Worm (Caenorhabditis elegans) whole organism, young adult: Measurements from ENCODE around the gene fkh-3.

ENCODE experiments used
- B0035.1 ChIP-seq: sonication (generic microtip); optimal IDR thresholded peaks from 2 replicates; lab custom pipeline; 2016; ENCODE audit warnings: missing genetic modification characterization, mild to moderate bottlenecking, missing compliant biosample characterization, missing genotype, missing genetic modification reagents
- B0261.1 ChIP-seq: sonication (generic microtip); optimal IDR thresholded peaks from 2 replicates; lab custom pipeline; 2016; ENCODE audit warnings: mild to moderate bottlenecking, missing genetic modification characterization, moderate library complexity, missing compliant biosample characterization
- B0336.3 ChIP-seq: fragments of 200-800 bp; sonication (Bioruptor generic); IDR thresholded peaks from 2 replicates; pipeline ENCODE4 v1.3.6; 2022; ENCODE audit warnings: missing genetic modification characterization, missing compliant biosample characterization
- F22D6.2 ChIP-seq: sonication (generic microtip); optimal IDR thresholded peaks from 2 replicates; lab custom pipeline; 2016; ENCODE audit warnings: mild to moderate bottlenecking, missing genetic modification characterization, missing compliant biosample characterization
- F49E8.2 ChIP-seq: sonication (generic microtip); optimal IDR thresholded peaks from 3 replicates; lab custom pipeline; 2017; ENCODE audit warnings: missing genetic modification characterization, mild to moderate bottlenecking, missing compliant biosample characterization, antibody characterized with exemption, moderate library complexity; ENCODE audit not compliant: insufficient read depth
- F55B11.4 ChIP-seq: sonication (generic microtip); optimal IDR thresholded peaks from 2 replicates; lab custom pipeline; 2016; ENCODE audit warnings: missing compliant biosample characterization, missing genetic modification characterization, borderline replicate concordance; ENCODE audit not compliant: insufficient read depth
- F57C9.4 ChIP-seq: sonication (generic microtip); optimal IDR thresholded peaks from 2 replicates; lab custom pipeline; 2017; ENCODE audit warnings: mild to moderate bottlenecking, missing genetic modification characterization, missing compliant biosample characterization
- K12H6.12 ChIP-seq: fragments of 200-800 bp; sonication (Bioruptor generic); optimal IDR thresholded peaks from 2 replicates; lab custom pipeline; 2018; ENCODE audit warnings: mild to moderate bottlenecking, missing genetic modification characterization, missing compliant biosample characterization
- T07F8.4 ChIP-seq: sonication (generic microtip); optimal IDR thresholded peaks from 2 replicates; lab custom pipeline; 2016; ENCODE audit warnings: mild to moderate bottlenecking, missing genetic modification characterization, moderate library complexity, missing compliant biosample characterization
- Y95B8A.8 ChIP-seq: fragments of 200-800 bp; sonication (Bioruptor generic); IDR thresholded peaks from 2 replicates; pipeline ENCODE4 v1.3.6; 2022; ENCODE audit warnings: missing genetic modification reagents, missing genetic modification characterization, missing compliant biosample characterization
- ZK185.1 ChIP-seq: sonication (generic microtip); optimal IDR thresholded peaks from 2 replicates; lab custom pipeline; 2016; ENCODE audit warnings: mild to moderate bottlenecking, missing genetic modification characterization, missing compliant biosample characterization; ENCODE audit not compliant: poor library complexity, severe bottlenecking
- atf-7 ChIP-seq: sonication (generic microtip); optimal IDR thresholded peaks from 2 replicates; lab custom pipeline; 2017; ENCODE audit warnings: mild to moderate bottlenecking, missing genetic modification characterization, missing compliant biosample characterization
- ccch-3 ChIP-seq: fragments of 200-800 bp; sonication (Bioruptor generic); optimal IDR thresholded peaks from 2 replicates; lab custom pipeline; 2018; ENCODE audit warnings: mild to moderate bottlenecking, missing genetic modification characterization, missing compliant biosample characterization
- cebp-2 ChIP-seq: fragments of 200-800 bp; sonication (Bioruptor generic); IDR thresholded peaks from 2 replicates; pipeline ENCODE4 v1.3.6; 2022; ENCODE audit warnings: missing genetic modification characterization, missing compliant biosample characterization
- ceh-27 ChIP-seq: fragments of 200-800 bp; sonication (Bioruptor generic); optimal IDR thresholded peaks from 2 replicates; lab custom pipeline; 2018; ENCODE audit warnings: mild to moderate bottlenecking, missing genetic modification characterization, moderate library complexity, missing compliant biosample characterization
- ceh-40 ChIP-seq: fragments of 200-800 bp; sonication (Bioruptor generic); IDR thresholded peaks from 2 replicates; pipeline ENCODE4 v1.3.6; 2022; ENCODE audit warnings: missing genetic modification characterization, missing compliant biosample characterization
- dox-1 ChIP-seq: fragments of 200-800 bp; sonication (Bioruptor generic); IDR thresholded peaks from 2 replicates; pipeline ENCODE4 v1.3.6; 2022; ENCODE audit warnings: missing genetic modification reagents, missing genetic modification characterization, missing compliant biosample characterization
- fkh-3 ChIP-seq: sonication (generic microtip); optimal IDR thresholded peaks from 2 replicates; lab custom pipeline; 2016; ENCODE audit warnings: mild to moderate bottlenecking, missing genetic modification characterization, missing compliant biosample characterization
- gei-17 ChIP-seq: fragments of 200-800 bp; sonication (Bioruptor generic); optimal IDR thresholded peaks from 2 replicates; lab custom pipeline; 2018; ENCODE audit warnings: mild to moderate bottlenecking, missing genetic modification characterization, missing compliant biosample characterization
- hlh-12 ChIP-seq: sonication (generic microtip); optimal IDR thresholded peaks from 2 replicates; lab custom pipeline; 2016; ENCODE audit warnings: missing genetic modification characterization, missing compliant biosample characterization
- hlh-26 ChIP-seq: fragments of 200-800 bp; sonication (Bioruptor generic); conservative IDR thresholded peaks from 2 replicates; pipeline ENCODE4 v1.3.6; 2022; ENCODE audit warnings: missing genetic modification reagents, missing genetic modification characterization, missing compliant biosample characterization
- hmg-1.2 ChIP-seq: fragments of 200-800 bp; sonication (Bioruptor generic); IDR thresholded peaks from 2 replicates; pipeline ENCODE4 v1.3.6; 2022; ENCODE audit warnings: missing genetic modification reagents, missing genetic modification characterization, missing compliant biosample characterization
- hrde-1 ChIP-seq: sonication (generic microtip); optimal IDR thresholded peaks from 2 replicates; lab custom pipeline; 2016; ENCODE audit warnings: missing genetic modification characterization, mild to moderate bottlenecking, missing compliant biosample characterization, moderate library complexity, missing genotype, missing genetic modification reagents, borderline replicate concordance
- lag-1 ChIP-seq: fragments of 200-800 bp; sonication (Bioruptor generic); IDR thresholded peaks from 2 replicates; pipeline ENCODE4 v1.3.6; 2022; ENCODE audit warnings: missing genetic modification reagents, missing genetic modification characterization, missing compliant biosample characterization
- lin-35 ChIP-seq, 3 experiments: fragments of 150-350 bp in 2 of 3; sonication (generic microtip) in 1 of 3; optimal IDR thresholded peaks; 2 replicates each; lab custom pipeline; 2014 to 2018; ENCODE audit warnings: missing biosample characterization in 3 of 3, missing genetic modification characterization in 3 of 3, missing genetic modification reagents in 3 of 3
- lin-54 ChIP-seq: fragments of 200-800 bp; sonication (Bioruptor generic); optimal IDR thresholded peaks from 2 replicates; lab custom pipeline; 2018; ENCODE audit warnings: mild to moderate bottlenecking, missing genetic modification characterization, missing compliant biosample characterization
- madf-3 ChIP-seq: fragments of 200-800 bp; sonication (Bioruptor generic); IDR thresholded peaks from 2 replicates; pipeline ENCODE4 v1.3.6; 2022; ENCODE audit warnings: missing genetic modification reagents, missing genetic modification characterization, missing compliant biosample characterization
- madf-6 ChIP-seq: fragments of 200-800 bp; sonication (Bioruptor generic); IDR thresholded peaks from 2 replicates; pipeline ENCODE4 v1.3.6; 2022; ENCODE audit warnings: missing genetic modification reagents, missing genetic modification characterization, missing compliant biosample characterization
- mcd-1 ChIP-seq: fragments of 200-800 bp; sonication (Bioruptor generic); IDR thresholded peaks from 2 replicates; pipeline ENCODE4 v1.3.6; 2022; ENCODE audit warnings: missing genetic modification reagents, missing genetic modification characterization, missing compliant biosample characterization
- nfya-1 ChIP-seq: sonication (generic microtip); optimal IDR thresholded peaks from 2 replicates; lab custom pipeline; 2017; ENCODE audit warnings: antibody characterized with exemption, missing compliant biosample characterization, missing genetic modification characterization, borderline replicate concordance; ENCODE audit not compliant: insufficient read depth
- nhr-120 ChIP-seq: fragments of 200-800 bp; sonication (Bioruptor generic); IDR thresholded peaks from 2 replicates; pipeline ENCODE4 v1.3.6; 2022; ENCODE audit warnings: missing genetic modification characterization, missing compliant biosample characterization
- nhr-179 ChIP-seq: sonication (generic microtip); optimal IDR thresholded peaks from 2 replicates; lab custom pipeline; 2016; ENCODE audit warnings: mild to moderate bottlenecking, missing genetic modification characterization, missing compliant biosample characterization
- nhr-80 ChIP-seq: sonication (generic microtip); optimal IDR thresholded peaks from 2 replicates; lab custom pipeline; 2016; ENCODE audit warnings: missing genetic modification characterization, missing compliant biosample characterization
- pha-4 ChIP-seq: fragments of 150-350 bp; sonication (generic microtip); optimal IDR thresholded peaks from 2 replicates; lab custom pipeline; 2014; ENCODE audit warnings: missing biosample characterization, missing genetic modification reagents, missing genetic modification characterization
- rcor-1 ChIP-seq: fragments of 200-800 bp; sonication (Bioruptor generic); IDR thresholded peaks from 2 replicates; pipeline ENCODE4 v1.3.6; 2022; ENCODE audit warnings: missing genetic modification reagents, missing genetic modification characterization, missing compliant biosample characterization
- rec-8 ChIP-seq, 2 experiments: sonication (generic microtip); optimal IDR thresholded peaks; 2 replicates each; lab custom pipeline; 2016; ENCODE audit warnings: mild to moderate bottlenecking in 2 of 2, missing genetic modification characterization in 2 of 2, missing genetic modification reagents in 2 of 2, missing genotype in 2 of 2, missing biosample characterization in 1 of 2, missing compliant biosample characterization in 1 of 2, moderate library complexity in 1 of 2
- sdz-38 ChIP-seq: sonication (generic microtip); optimal IDR thresholded peaks from 2 replicates; lab custom pipeline; 2016; ENCODE audit warnings: missing genotype, missing genetic modification characterization, missing compliant biosample characterization
- snpc-1.1 ChIP-seq: sonication (generic microtip); optimal IDR thresholded peaks from 2 replicates; lab custom pipeline; 2017; ENCODE audit warnings: missing genetic modification characterization, mild to moderate bottlenecking, missing compliant biosample characterization, antibody characterized with exemption, moderate library complexity, missing genotype, missing genetic modification reagents; ENCODE audit not compliant: insufficient read depth
- snpc-1.3 ChIP-seq: sonication (generic microtip); optimal IDR thresholded peaks from 2 replicates; lab custom pipeline; 2017; ENCODE audit warnings: missing genetic modification characterization, mild to moderate bottlenecking, missing compliant biosample characterization, antibody characterized with exemption, moderate library complexity, missing genotype, missing genetic modification reagents; ENCODE audit not compliant: insufficient read depth
- somi-1 ChIP-seq: fragments of 200-800 bp; sonication (Bioruptor generic); optimal IDR thresholded peaks from 2 replicates; lab custom pipeline; 2018; ENCODE audit warnings: mild to moderate bottlenecking, missing genetic modification characterization, missing compliant biosample characterization
- tbx-9 ChIP-seq: sonication (generic microtip); optimal IDR thresholded peaks from 2 replicates; lab custom pipeline; 2016; ENCODE audit warnings: borderline replicate concordance, missing genetic modification characterization, inconsistent platforms, missing compliant biosample characterization
- tlf-1 ChIP-seq: fragments of 200-800 bp; sonication (Bioruptor generic); optimal IDR thresholded peaks from 2 replicates; lab custom pipeline; 2018; ENCODE audit warnings: mild to moderate bottlenecking, missing genetic modification characterization, missing compliant biosample characterization
- unc-130 ChIP-seq: sonication (generic microtip); optimal IDR thresholded peaks from 2 replicates; lab custom pipeline; 2016; ENCODE audit warnings: missing genetic modification reagents, missing genetic modification characterization, missing compliant biosample characterization
- zfh-2 ChIP-seq: fragments of 200-800 bp; sonication (Bioruptor generic); conservative IDR thresholded peaks from 2 replicates; pipeline ENCODE4 v1.3.6; 2022; ENCODE audit warnings: missing genetic modification reagents, missing genetic modification characterization, missing compliant biosample characterization
- zim-3 ChIP-seq: sonication (generic microtip); optimal IDR thresholded peaks from 2 replicates; lab custom pipeline; 2017; ENCODE audit warnings: mild to moderate bottlenecking, missing genetic modification characterization, moderate library complexity, missing compliant biosample characterization
- ztf-25 ChIP-seq: fragments of 200-800 bp; sonication (Bioruptor generic); IDR thresholded peaks from 2 replicates; pipeline ENCODE4 v1.3.6; 2022; ENCODE audit warnings: missing genetic modification reagents, missing genetic modification characterization, missing compliant biosample characterization
- ztf-26 ChIP-seq: sonication (generic microtip); optimal IDR thresholded peaks from 2 replicates; lab custom pipeline; 2017; ENCODE audit warnings: missing genetic modification characterization, missing compliant biosample characterization
- ztf-28 ChIP-seq: fragments of 200-800 bp; sonication (Bioruptor generic); IDR thresholded peaks from 2 replicates; pipeline ENCODE4 v1.3.6; 2022; ENCODE audit warnings: missing genetic modification reagents, missing genetic modification characterization, missing compliant biosample characterization

The fkh-3 gene

ce11 chrX:13414974-13415373 is 8.3 kb downstream of the fkh-3 start (continued):
- TF ChIP-seq nhr-179 (tag; lab: Kevin White, UChicago) (no peak), tlf-1 (no peak), madf-3 (GFP tag; lab: Robert Waterston, UW) (no peak), pha-4 (no peak), K12H6.12 (tag; lab: Kevin White, UChicago) (no peak), hlh-26 (GFP tag; lab: Robert Waterston, UW) (no peak), ztf-26 (tag; lab: Kevin White, UChicago) (no peak), gei-17 (GFP tag; lab: Kevin White, UChicago) (no peak), fkh-3 (tag; lab: Kevin White, UChicago) (no peak), B0261.1 (peak; percentile 77), lin-35 (GFP tag; optimal IDR thresholded peaks at IDR 0.05; lab: Kevin White, UChicago) (peak in 1 of 3 experiments; percentile 20), rec-8 (tag; optimal IDR thresholded peaks at IDR 0.05; lab: Kevin White, UChicago) (peak; percentile 26 to 48), somi-1 (GFP tag; lab: Kevin White, UChicago) (peak; percentile 23), unc-130 (GFP tag; lab: Kevin White, UChicago) (no peak), hlh-12 (tag; lab: Kevin White, UChicago) (no peak), zfh-2 (GFP tag; lab: Robert Waterston, UW) (no peak), cebp-2 (GFP tag; lab: Robert Waterston, UW) (no peak), B0336.3 (GFP tag; lab: Robert Waterston, UW) (no peak), nhr-80 (tag; lab: Kevin White, UChicago) (peak; percentile 8), Y95B8A.8 (GFP tag; lab: Robert Waterston, UW) (no peak), madf-6 (GFP tag; lab: Robert Waterston, UW) (no peak; the same call in 1 of the 2 replicates), ZK185.1 (tag; lab: Kevin White, UChicago) (peak; percentile 31), lin-54 (no peak), atf-7 (tag; lab: Kevin White, UChicago) (no peak), ztf-28 (GFP tag; lab: Robert Waterston, UW) (no peak), lag-1 (no peak), F49E8.2 (tag; lab: Kevin White, UChicago) (no peak), zim-3 (tag; lab: Kevin White, UChicago) (peak; percentile 17), F55B11.4 (tag; lab: Kevin White, UChicago) (no peak), nfya-1 (tag; lab: Kevin White, UChicago) (no peak), dox-1 (GFP tag; lab: Robert Waterston, UW) (no peak), B0035.1 (tag; lab: Kevin White, UChicago) (no peak), F22D6.2 (tag; lab: Kevin White, UChicago) (no peak), ceh-40 (GFP tag; lab: Robert Waterston, UW) (0 out of 2 replicates have a peak, but pooled peaks have one; percentile 61), tbx-9 (tag; lab: Kevin White, UChicago) (no peak), snpc-1.1 (tag; lab: Kevin White, UChicago) (peak; percentile 17), hrde-1 (tag; lab: Kevin White, UChicago) (peak; percentile 22), ceh-27 (no peak), T07F8.4 (tag; lab: Kevin White, UChicago) (peak; percentile 12), ztf-25 (GFP tag; lab: Robert Waterston, UW) (no peak), snpc-1.3 (tag; lab: Kevin White, UChicago) (peak; percentile 39), hmg-1.2 (GFP tag; lab: Robert Waterston, UW) (peak; percentile 55), nhr-120 (no peak), F57C9.4 (tag; lab: Kevin White, UChicago) (no peak), ccch-3 (GFP tag; lab: Kevin White, UChicago) (no peak), rcor-1 (GFP tag; lab: Robert Waterston, UW) (peak; percentile 36; the same call in 1 of the 2 replicates), sdz-38 (tag; lab: Kevin White, UChicago) (no peak), mcd-1 (no peak; the same call in 1 of the 2 replicates)
